Fruit fly (Drosophila melanogaster) whole organism, wandering third instar larva: ENCODE measurements around the gene lqfR.
A peak's percentile ranks its signal among the peaks of the same experiment; 100 is the strongest.

ENCODE experiments used
- Abd-B ChIP-seq: fragments of >200 bp; optimal IDR thresholded peaks from 2 replicates; lab custom pipeline; 2017; ENCODE audit warnings: missing biosample characterization, missing genetic modification characterization
- CrebA ChIP-seq: fragments of 200-800 bp; sonication (Bioruptor generic); optimal IDR thresholded peaks from 2 replicates; lab custom pipeline; 2016; ENCODE audit warnings: missing biosample characterization, mild to moderate bottlenecking, missing genetic modification characterization, borderline replicate concordance
- Dfd ChIP-seq: fragments of >200 bp; optimal IDR thresholded peaks from 2 replicates; lab custom pipeline; 2017; ENCODE audit warnings: missing biosample characterization, missing genetic modification characterization
- HLH106 ChIP-seq: fragments of 200-800 bp; optimal IDR thresholded peaks from 3 replicates; lab custom pipeline; 2019; ENCODE audit warnings: missing biosample characterization, mild to moderate bottlenecking, missing genetic modification characterization, moderate library complexity
- Hnf4 ChIP-seq: fragments of 200-800 bp; sonication (Bioruptor generic); optimal IDR thresholded peaks from 2 replicates; lab custom pipeline; 2016; ENCODE audit warnings: missing biosample characterization, mild to moderate bottlenecking, missing genetic modification characterization
- Jra ChIP-seq: sonication (Bioruptor generic); optimal IDR thresholded peaks from 2 replicates; lab custom pipeline; 2016; ENCODE audit warnings: missing biosample characterization, missing genetic modification characterization
- Mio ChIP-seq: sonication (Bioruptor generic); optimal IDR thresholded peaks from 2 replicates; lab custom pipeline; 2016; ENCODE audit warnings: missing biosample characterization, missing genetic modification characterization
- Myc ChIP-seq: fragments of >200 bp; optimal IDR thresholded peaks from 2 replicates; lab custom pipeline; 2017
- OdsH ChIP-seq: fragments of 200-800 bp; sonication (Bioruptor generic); optimal IDR thresholded peaks from 2 replicates; lab custom pipeline; 2016; ENCODE audit warnings: missing biosample characterization, mild to moderate bottlenecking, missing genetic modification characterization
- Rel ChIP-seq, 2 experiments: fragments of 200-800 bp; sonication (Bioruptor generic) in 1 of 2; optimal IDR thresholded peaks; 2 replicates in 1 of 2; 3 replicates in 1 of 2; lab custom pipeline; 2016 to 2019; ENCODE audit warnings: mild to moderate bottlenecking in 2 of 2, missing biosample characterization in 2 of 2, missing genetic modification characterization in 2 of 2, moderate library complexity in 1 of 2
- Sp1 ChIP-seq: fragments of 200-800 bp; sonication (Bioruptor generic); optimal IDR thresholded peaks from 3 replicates; lab custom pipeline; 2019; ENCODE audit warnings: missing biosample characterization, mild to moderate bottlenecking, missing genetic modification characterization, moderate library complexity
- br ChIP-seq: fragments of 200-800 bp; sonication (Bioruptor generic); optimal IDR thresholded peaks from 2 replicates; lab custom pipeline; 2016; ENCODE audit warnings: missing biosample characterization, missing genetic modification characterization
- brk ChIP-seq: fragments of 200-800 bp; sonication (Bioruptor generic); optimal IDR thresholded peaks from 2 replicates; lab custom pipeline; 2016; ENCODE audit warnings: missing biosample characterization, mild to moderate bottlenecking, missing genetic modification characterization
- dl ChIP-seq, 2 experiments: fragments of 175-275, 200-275 bp in 1 of 2; fragments of 200-275 bp in 1 of 2; sonication (Bioruptor generic); optimal IDR thresholded peaks; lab custom pipeline; 2018; ENCODE audit warnings: mild to moderate bottlenecking in 2 of 2, missing biosample characterization in 2 of 2, missing genetic modification characterization in 2 of 2, moderate library complexity in 2 of 2; ENCODE audit not compliant: partially characterized antibody in 2 of 2, insufficient read depth in 1 of 2
- dmrt93B ChIP-seq: fragments of 200-800 bp; sonication (Bioruptor generic); optimal IDR thresholded peaks from 2 replicates; lab custom pipeline; 2018; ENCODE audit warnings: missing biosample characterization, mild to moderate bottlenecking, missing genetic modification characterization
- dsf ChIP-seq: sonication (Bioruptor generic); optimal IDR thresholded peaks from 2 replicates; lab custom pipeline; 2016; ENCODE audit warnings: missing biosample characterization, missing genetic modification characterization, borderline replicate concordance
- ey ChIP-seq: fragments of 200-800 bp; sonication (Bioruptor generic); optimal IDR thresholded peaks from 2 replicates; lab custom pipeline; 2016; ENCODE audit warnings: missing biosample characterization, missing genetic modification characterization
- foxo ChIP-seq, 2 experiments: fragments of 200-800 bp; sonication (Bioruptor generic); optimal IDR thresholded peaks; 2 replicates in 1 of 2; 3 replicates in 1 of 2; lab custom pipeline; 2016 to 2017; ENCODE audit warnings: missing biosample characterization in 2 of 2, missing genetic modification characterization in 2 of 2
- fru ChIP-seq: fragments of 200-800 bp; sonication (Bioruptor generic); optimal IDR thresholded peaks from 3 replicates; lab custom pipeline; 2016; ENCODE audit warnings: missing biosample characterization, mild to moderate bottlenecking, missing genetic modification characterization
- h ChIP-seq: fragments of 200-800 bp; sonication (Bioruptor generic); optimal IDR thresholded peaks from 3 replicates; lab custom pipeline; 2016; ENCODE audit warnings: missing biosample characterization, mild to moderate bottlenecking, missing genetic modification characterization
- jim ChIP-seq: fragments of 175-275, 200-325 bp; sonication (Bioruptor generic); optimal IDR thresholded peaks from 2 replicates; lab custom pipeline; 2016; ENCODE audit warnings: missing biosample characterization, mild to moderate bottlenecking, missing genetic modification characterization
- lola ChIP-seq: fragments of >200 bp; optimal IDR thresholded peaks from 2 replicates; lab custom pipeline; 2017; ENCODE audit warnings: missing biosample characterization, missing genetic modification characterization
- psq ChIP-seq: fragments of 200-800 bp; sonication (Bioruptor generic); optimal IDR thresholded peaks from 3 replicates; lab custom pipeline; 2017; ENCODE audit warnings: missing biosample characterization, mild to moderate bottlenecking, missing genetic modification characterization, moderate library complexity
- rgr ChIP-seq: fragments of 200-800 bp; sonication (Bioruptor generic); optimal IDR thresholded peaks from 3 replicates; lab custom pipeline; 2016; ENCODE audit warnings: missing biosample characterization, mild to moderate bottlenecking, missing genetic modification characterization
- sage ChIP-seq: fragments of 200-800 bp; sonication (Bioruptor generic); optimal IDR thresholded peaks from 2 replicates; lab custom pipeline; 2016; ENCODE audit warnings: missing biosample characterization, mild to moderate bottlenecking, missing genetic modification characterization
- sv ChIP-seq: fragments of 200-800 bp; sonication (Bioruptor generic); optimal IDR thresholded peaks from 3 replicates; lab custom pipeline; 2016; ENCODE audit warnings: missing biosample characterization, missing genetic modification characterization
- tai ChIP-seq: sonication (Bioruptor generic); optimal IDR thresholded peaks from 2 replicates; lab custom pipeline; 2016; ENCODE audit warnings: missing biosample characterization, missing genetic modification characterization

Gene lqfR

DNA sequence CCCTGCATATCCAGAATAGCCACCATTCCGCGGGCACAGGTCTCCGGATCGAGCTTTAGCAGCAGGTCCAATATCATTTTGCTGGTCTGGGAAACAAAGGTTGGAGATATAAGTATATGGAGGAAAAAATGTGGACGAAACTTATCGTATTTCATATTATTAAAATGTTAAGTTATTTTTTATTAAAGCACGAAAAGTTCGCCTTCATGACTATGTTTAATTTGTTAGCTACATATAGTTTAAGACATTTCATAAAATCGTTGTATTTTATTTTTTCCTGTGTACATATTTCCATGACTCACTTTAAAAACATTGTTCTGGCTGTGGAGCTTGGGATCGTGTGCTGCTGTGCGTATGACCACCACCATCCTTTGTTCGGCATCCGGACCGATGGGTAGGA lies 12.9 kb downstream of the lqfR start:
- TF ChIP-seq dsf (GFP tag; lab: Kevin White, UChicago) (no peak), br (peak; percentile 40), Jra (GFP tag; lab: Kevin White, UChicago) (peak; percentile 33), Myc (lab: Kevin White, UChicago) (no peak), ey (GFP tag; lab: Kevin White, UChicago) (peak; percentile 37), rgr (GFP tag; lab: Kevin White, UChicago) (peak; percentile 58), psq (GFP tag; lab: Kevin White, UChicago) (peak; percentile 44), fru (peak; percentile 39), sage (GFP tag; lab: Kevin White, UChicago) (peak; percentile 41), Abd-B (GFP tag; lab: Kevin White, UChicago) (no peak), foxo (GFP tag; optimal IDR thresholded peaks at IDR 0.05; lab: Kevin White, UChicago) (peak in 1 of 2 experiments; percentile 70), OdsH (peak; percentile 61), Dfd (no peak), HLH106 (tag; lab: Kevin White, UChicago) (peak; percentile 36), h (GFP tag; lab: Kevin White, UChicago) (peak; percentile 51)
- TF ChIP-seq, all 38 proteins: peak for 11

DNA sequence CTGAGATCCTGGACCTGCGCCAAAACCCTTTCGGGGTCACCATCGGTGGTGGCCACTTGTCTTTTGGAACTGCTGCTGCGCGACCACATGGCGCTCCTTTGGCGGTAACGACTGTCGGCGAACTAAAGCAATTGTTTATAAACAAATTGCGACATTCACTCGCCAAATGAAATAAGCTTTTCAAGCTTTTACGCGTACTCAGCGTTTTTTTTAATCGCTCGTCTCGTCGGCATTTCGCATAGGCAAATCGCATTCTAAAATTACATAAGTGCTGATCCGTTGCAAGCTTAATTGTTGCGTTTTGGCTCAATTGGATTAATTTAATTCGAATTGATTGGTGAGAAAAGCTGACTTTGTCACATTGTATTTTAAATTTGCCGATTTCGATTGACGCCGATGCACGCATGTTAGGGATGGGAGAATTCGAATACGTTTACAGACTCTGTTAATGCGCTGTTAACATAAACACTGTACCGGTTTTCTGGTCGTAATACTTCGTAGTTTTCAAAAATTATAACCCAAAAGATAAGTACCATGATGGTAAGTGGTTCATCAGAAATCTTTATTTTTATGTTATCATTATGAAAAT lies 13.6 kb downstream of the lqfR start, which contains the start of gene pinta:
Gene pinta (minus strand): TSS at position 328 of the 589 bp plus-strand sequence.
- TF ChIP-seq Jra (GFP tag; lab: Kevin White, UChicago): no peak
- no peak for TF ChIP-seq Mio (GFP tag; lab: Kevin White, UChicago)
- no peak for TF ChIP-seq dmrt93B (GFP tag; lab: Kevin White, UChicago)
- no peak for TF ChIP-seq dl (GFP tag; optimal IDR thresholded peaks at IDR 0.05; lab: Kevin White, UChicago; ENCODE audit: insufficient read depth in 1 of 2, partially characterized antibody in 2 of 2)

DNA sequence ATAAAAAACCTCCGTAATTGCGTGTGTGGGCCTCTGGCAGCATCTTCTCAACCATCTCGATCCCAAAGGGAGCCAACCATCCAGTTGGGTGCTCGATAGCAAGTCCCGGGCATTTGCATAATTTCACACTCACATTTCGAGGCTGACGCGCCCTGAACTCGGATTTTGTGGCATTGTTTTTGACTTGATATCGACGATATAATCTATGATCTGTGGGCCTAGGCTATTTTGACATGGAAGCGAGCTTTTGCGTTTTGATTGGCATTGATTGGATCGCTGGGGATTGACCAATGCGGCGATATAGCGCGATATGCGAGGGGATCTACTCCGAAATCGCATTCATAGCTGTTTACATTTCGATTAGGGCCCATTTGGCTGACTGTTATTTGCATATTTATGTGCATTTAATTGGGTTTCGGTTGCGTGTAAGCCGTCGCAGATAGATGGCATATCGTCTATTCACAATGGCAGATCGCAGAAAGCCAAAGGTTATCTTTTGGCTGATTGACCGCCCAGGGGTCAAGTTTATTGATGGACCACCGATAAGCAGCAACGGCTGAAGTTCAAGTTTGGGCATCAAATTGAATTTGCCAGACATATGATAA lies 21.2 kb downstream of the lqfR start:
- no peak for TF ChIP-seq CrebA
- TF ChIP-seq tai (GFP tag; lab: Kevin White, UChicago): no peak
- TF ChIP-seq Jra (GFP tag; lab: Kevin White, UChicago): no peak
- no peak for TF ChIP-seq sage (GFP tag; lab: Kevin White, UChicago)

DNA sequence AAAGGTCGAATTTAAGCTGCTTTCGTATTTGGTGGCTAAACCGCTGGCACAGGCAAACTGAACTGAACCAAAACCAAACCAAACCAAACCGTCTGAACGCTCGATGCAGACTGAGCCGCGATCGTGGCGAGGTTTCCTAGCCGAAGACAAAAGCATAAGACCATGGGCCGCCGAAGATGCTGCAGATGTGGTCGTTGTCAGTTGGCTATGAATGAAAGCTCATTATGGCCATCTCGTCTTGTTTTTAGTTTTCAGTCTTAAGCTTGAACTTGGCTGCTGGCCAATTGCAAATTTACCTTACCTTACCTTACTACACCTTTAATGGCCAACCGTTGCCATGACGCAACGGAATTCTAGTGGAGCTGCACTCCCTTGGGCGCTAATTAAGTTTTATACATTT lies 24.9 kb downstream of the lqfR start, which contains the start of gene CG13847:
Gene CG13847 (minus strand): TSS at position 101 of the 400 bp plus-strand sequence.
- TF ChIP-seq Abd-B (GFP tag; lab: Kevin White, UChicago): no peak
- TF ChIP-seq fru: no peak
- no peak for TF ChIP-seq psq (GFP tag; lab: Kevin White, UChicago)
- no peak for TF ChIP-seq dsf (GFP tag; lab: Kevin White, UChicago)
- TF ChIP-seq CrebA: no peak
- no peak for TF ChIP-seq Sp1 (GFP tag; lab: Kevin White, UChicago)
- no peak for TF ChIP-seq dl (GFP tag; optimal IDR thresholded peaks at IDR 0.05; lab: Kevin White, UChicago; ENCODE audit: insufficient read depth in 1 of 2, partially characterized antibody in 2 of 2)
- TF ChIP-seq lola (GFP tag; lab: Kevin White, UChicago): no peak
- no peak for TF ChIP-seq Hnf4 (GFP tag; lab: Kevin White, UChicago)
- TF ChIP-seq tai (GFP tag; lab: Kevin White, UChicago): no peak
- TF ChIP-seq sv (GFP tag; lab: Kevin White, UChicago): no peak
- no peak for TF ChIP-seq jim (GFP tag; lab: Kevin White, UChicago)
- no peak for TF ChIP-seq HLH106 (tag; lab: Kevin White, UChicago)
- TF ChIP-seq Mio (GFP tag; lab: Kevin White, UChicago): no peak
- TF ChIP-seq Jra (GFP tag; lab: Kevin White, UChicago): no peak
- TF ChIP-seq br: no peak
- no peak for TF ChIP-seq Myc (lab: Kevin White, UChicago)
- no peak for TF ChIP-seq Dfd
- TF ChIP-seq, all 38 proteins: peak for 0

DNA sequence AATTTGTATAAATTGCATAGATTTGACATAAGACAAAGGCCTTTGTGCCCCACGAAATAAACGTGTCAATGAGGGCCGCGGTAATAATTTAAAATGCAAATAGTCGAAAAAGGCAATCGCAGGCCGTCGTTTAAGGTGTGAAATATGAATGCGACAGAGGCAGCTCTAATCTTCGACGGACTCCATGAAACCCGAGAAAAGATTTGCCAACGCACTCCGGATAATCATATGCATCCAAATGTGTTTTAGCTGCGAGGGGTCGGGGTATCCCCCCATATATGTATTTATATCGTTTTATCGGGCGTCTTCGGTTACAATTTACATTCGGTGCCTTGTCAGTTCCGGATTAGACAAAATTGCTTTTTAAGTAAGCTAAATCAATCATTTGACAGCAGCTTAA lies 27.2 kb downstream of the lqfR start:
- TF ChIP-seq lola (GFP tag; lab: Kevin White, UChicago): no peak
- no peak for TF ChIP-seq fru

DNA sequence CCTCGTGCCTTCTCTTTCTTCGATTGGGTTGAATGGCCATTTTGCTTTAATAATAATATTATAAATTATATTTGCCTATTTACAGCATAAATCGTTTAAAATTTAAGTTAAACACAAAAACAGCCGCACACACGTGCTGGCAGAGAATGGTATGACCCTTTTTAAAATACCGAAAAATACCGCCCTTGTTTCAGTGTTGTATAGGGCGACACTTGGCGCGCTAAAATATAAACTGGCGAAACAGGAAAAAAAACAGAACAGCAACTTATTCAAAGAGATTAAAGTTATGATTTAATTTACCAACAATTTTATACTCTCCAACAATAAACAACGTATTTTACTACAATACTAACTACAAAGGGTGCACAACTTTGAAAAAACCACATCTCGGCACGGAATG lies 35.4 kb downstream of the lqfR start, which contains the start of gene CG12499:
Gene CG12499 (minus strand): TSS at position 95 of the 400 bp plus-strand sequence.
- TF ChIP-seq sv (GFP tag; lab: Kevin White, UChicago) (no peak), dmrt93B (GFP tag; lab: Kevin White, UChicago) (no peak), Myc (lab: Kevin White, UChicago) (peak; percentile 19), Rel (GFP tag; optimal IDR thresholded peaks at IDR 0.05; lab: Kevin White, UChicago) (no peak), Rel (tag; optimal IDR thresholded peaks at IDR 0.05; lab: Kevin White, UChicago) (no peak), brk (GFP tag; lab: Kevin White, UChicago) (no peak), Abd-B (GFP tag; lab: Kevin White, UChicago) (no peak)
